Worm (Caenorhabditis elegans): ENCODE measurements around the gene pigb-1.

ce11 chrII:4966576-4966975, 26.3 kb downstream of the pigb-1 start:
- TF ChIP-seq hmg-1.1 (GFP tag; IDR thresholded peaks at IDR 0.05), result no peak
- TF ChIP-seq ztf-11 (tag; optimal IDR thresholded peaks at IDR 0.05), result no peak
- no peak for TF ChIP-seq lin-1 (GFP tag; IDR thresholded peaks at IDR 0.05)
- no peak for TF ChIP-seq lir-3 (tag; optimal IDR thresholded peaks at IDR 0.05)
